Fruit fly (Drosophila melanogaster): ENCODE measurements around the gene Naglu.

The Naglu gene

DNA sequence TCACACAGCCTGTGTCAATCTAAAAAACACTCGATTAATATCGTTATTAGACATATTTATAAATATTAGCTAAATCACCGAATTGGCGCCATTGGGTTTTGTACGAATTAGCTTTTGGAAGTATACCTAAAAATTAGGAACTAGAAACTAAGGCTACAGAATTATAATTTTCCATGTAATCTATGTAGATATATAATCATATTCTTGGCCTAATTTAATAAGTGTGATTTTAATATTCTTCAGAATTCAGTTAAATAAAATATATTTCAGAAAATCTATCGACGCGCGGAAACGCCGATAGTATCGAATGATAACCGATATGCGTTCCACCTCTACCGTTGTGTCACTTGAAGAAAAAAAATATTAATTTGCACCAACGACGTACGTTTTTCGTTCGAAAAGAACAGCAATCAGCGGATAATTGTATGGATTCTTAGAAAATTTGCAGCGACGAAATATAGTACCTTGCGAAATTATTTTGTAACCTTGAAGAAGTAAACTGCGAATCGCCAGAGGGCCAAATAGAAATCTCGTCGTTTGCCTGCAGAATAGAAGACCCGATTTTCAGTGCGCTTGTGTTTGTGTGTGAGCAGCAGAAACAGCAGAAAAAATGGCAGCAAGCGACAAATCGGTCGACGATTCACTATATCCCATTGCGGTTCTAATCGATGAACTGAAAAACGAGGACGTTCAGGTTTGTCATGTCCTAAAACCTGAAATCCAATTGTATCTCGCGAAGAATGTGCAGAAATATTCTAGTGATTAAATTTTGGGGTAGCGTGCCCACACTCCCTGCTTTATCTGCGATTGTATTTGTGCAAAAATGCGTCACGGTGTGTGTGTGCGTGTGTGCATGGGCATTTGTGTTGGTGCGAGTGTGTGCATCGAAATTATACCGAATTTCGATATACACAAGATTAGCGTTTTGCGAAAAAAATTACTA lies 45.7 kb downstream of the Naglu start, which contains the start of gene Pp2A-29B (continued):
- TF ChIP-seq CG4328 (GFP tag; optimal IDR thresholded peaks at IDR 0.05) (peak; percentile 7), CG32767 (GFP tag; IDR thresholded peaks at IDR 0.05) (peak; percentile 33; the same call in 1 of the 2 replicates), Elba2 (GFP tag; optimal IDR thresholded peaks at IDR 0.05) (no peak), CG14667 (GFP tag; IDR thresholded peaks at IDR 0.05) (no peak), CG11093 (GFP tag; IDR thresholded peaks at IDR 0.05) (no peak), CG12659 (GFP tag; optimal IDR thresholded peaks at IDR 0.05) (peak; percentile 69), CG8290 (GFP tag; optimal IDR thresholded peaks at IDR 0.05) (peak; percentile 13), CG8290 (tag; optimal IDR thresholded peaks at IDR 0.05) (no peak), zen2 (GFP tag; IDR thresholded peaks at IDR 0.05; ENCODE audit: partially characterized antibody) (peak; percentile 98), bab2 (GFP tag; optimal IDR thresholded peaks at IDR 0.05) (no peak), CG34224 (GFP tag; IDR thresholded peaks at IDR 0.05; ENCODE audit: partially characterized antibody) (peak; percentile 97), CG31365 (tag; optimal IDR thresholded peaks at IDR 0.05) (no peak), CG3847 (GFP tag; IDR thresholded peaks at IDR 0.05) (peak; percentile 51; the same call in 1 of the 2 replicates), E2f1 (GFP tag; IDR thresholded peaks at IDR 0.05) (0 out of 2 replicates have a peak, but pooled peaks have one; percentile 23), inv (GFP tag; IDR thresholded peaks at IDR 0.05; ENCODE audit: partially characterized antibody) (peak; percentile 100), vnd (GFP tag; IDR thresholded peaks at IDR 0.05; ENCODE audit: partially characterized antibody) (peak; percentile 100), twi (tag; optimal IDR thresholded peaks at IDR 0.05) (peak; percentile 25), sim (GFP tag; IDR thresholded peaks at IDR 0.05) (no peak), ftz-f1 (GFP tag; optimal IDR thresholded peaks at IDR 0.05) (no peak), CG6272 (GFP tag; IDR thresholded peaks at IDR 0.05) (peak; percentile 38; the same call in 1 of the 2 replicates), CG13624 (GFP tag; optimal IDR thresholded peaks at IDR 0.05) (no peak), CG31441 (GFP tag; IDR thresholded peaks at IDR 0.05) (peak; percentile 73; the same call in 1 of the 2 replicates), tin (GFP tag; optimal IDR thresholded peaks at IDR 0.05) (peak; percentile 0), CG6254 (GFP tag; optimal IDR thresholded peaks at IDR 0.05) (no peak), az2 (GFP tag; optimal IDR thresholded peaks at IDR 0.05) (peak; percentile 3), CG12391 (tag; optimal IDR thresholded peaks at IDR 0.05) (peak; percentile 54), cg (GFP tag; optimal IDR thresholded peaks at IDR 0.05) (peak; percentile 98), CG1024 (GFP tag; IDR thresholded peaks at IDR 0.05) (no peak), sens (GFP tag) (peak; percentile 37), CG18476 (GFP tag; optimal IDR thresholded peaks at IDR 0.05) (peak; percentile 15), abd-A (tag; optimal IDR thresholded peaks at IDR 0.05) (peak; percentile 89), BEAF-32 (GFP tag; optimal IDR thresholded peaks at IDR 0.05) (peak; percentile 100), CG9797 (GFP tag; optimal IDR thresholded peaks at IDR 0.05) (peak; percentile 55), CG10543 (GFP tag; optimal IDR thresholded peaks at IDR 0.05) (peak; percentile 52), ara (GFP tag; IDR thresholded peaks at IDR 0.05) (no peak), CG30403 (GFP tag; optimal IDR thresholded peaks at IDR 0.05) (peak; percentile 19), yki (optimal IDR thresholded peaks at IDR 0.05) (no peak), tio (GFP tag; optimal IDR thresholded peaks at IDR 0.05) (peak; percentile 12), pfk (GFP tag; optimal IDR thresholded peaks at IDR 0.05) (no peak), CG10462 (GFP tag; optimal IDR thresholded peaks at IDR 0.05) (peak; percentile 7), Doc3 (GFP tag; IDR thresholded peaks at IDR 0.05; ENCODE audit: partially characterized antibody) (peak; percentile 99), YL-1 (GFP tag; optimal IDR thresholded peaks at IDR 0.05) (peak; percentile 65), slbo (GFP tag; IDR thresholded peaks at IDR 0.05) (peak; percentile 56; the same call in 1 of the 2 replicates), Sry-δ (GFP tag; optimal IDR thresholded peaks at IDR 0.05) (peak; percentile 92), Dref (GFP tag; IDR thresholded peaks at IDR 0.05) (peak; percentile 57), Sox100B (GFP tag; optimal IDR thresholded peaks at IDR 0.05) (peak; percentile 21), PHDP (tag; optimal IDR thresholded peaks at IDR 0.05) (no peak), Hmr (GFP tag; optimal IDR thresholded peaks at IDR 0.05) (peak; percentile 4)

Data from whole organism, embryonic.